Worm (Caenorhabditis elegans): ENCODE measurements around the gene best-24.

Gene best-24

DNA sequence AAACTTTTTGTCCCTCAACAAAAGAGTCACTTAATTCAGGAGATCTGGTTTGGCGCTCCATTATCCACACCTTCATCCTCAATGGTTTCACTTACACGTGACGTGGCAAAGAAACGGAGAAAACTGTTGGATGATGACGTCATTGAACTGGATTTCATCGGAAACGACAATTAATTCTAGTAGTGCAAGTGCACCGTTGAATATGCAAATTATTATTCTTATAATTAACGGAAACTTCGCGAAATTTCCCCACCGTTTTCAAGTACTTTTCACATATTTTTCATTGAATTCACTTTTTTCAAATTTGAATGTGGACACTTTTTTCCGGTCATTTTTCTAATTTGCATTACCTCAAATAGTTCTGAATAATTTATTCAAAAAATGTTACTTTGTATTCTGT lies 8.4 kb downstream of the best-24 start, which contains the start of gene ZK688.1:
Gene ZK688.1 (plus strand): TSS at position 301 of the 400 bp plus-strand sequence.
- TF ChIP-seq nhr-6 (tag; optimal IDR thresholded peaks at IDR 0.05), result no peak
- no peak for TF ChIP-seq dmd-4 (tag; optimal IDR thresholded peaks at IDR 0.05)
- no peak for TF ChIP-seq unc-62 (GFP tag; optimal IDR thresholded peaks at IDR 0.05)
- TF ChIP-seq unc-55 (GFP tag; optimal IDR thresholded peaks at IDR 0.05), result no peak
- no peak for TF ChIP-seq ceh-82 (tag; optimal IDR thresholded peaks at IDR 0.05)
- no peak for TF ChIP-seq sem-4 (tag; optimal IDR thresholded peaks at IDR 0.05)
- TF ChIP-seq nhr-21 (tag; optimal IDR thresholded peaks at IDR 0.05), result no peak

DNA sequence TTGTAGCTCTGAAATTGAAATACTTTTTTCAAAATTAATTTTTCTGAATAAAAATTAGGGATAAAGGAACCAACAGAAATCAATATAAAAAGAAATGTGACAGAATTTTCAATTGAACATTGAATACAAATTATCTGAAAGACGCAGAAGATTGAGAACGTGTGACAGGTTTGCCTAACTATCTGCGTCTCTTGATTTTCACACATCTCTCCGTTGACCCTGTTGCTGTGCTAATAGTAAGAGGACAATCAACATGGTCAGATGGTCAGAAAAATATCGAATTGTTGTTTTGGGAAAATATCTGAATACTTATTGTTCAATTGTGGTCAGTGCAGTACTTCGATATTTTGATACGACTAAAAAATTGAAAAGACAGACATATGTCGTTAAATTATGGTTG lies 10.8 kb downstream of the best-24 start, which contains the start of gene ZK688.7:
Gene ZK688.7 (minus strand): TSS at position 14 of the 400 bp plus-strand sequence.
- TF ChIP-seq C34F6.9 (tag; optimal IDR thresholded peaks at IDR 0.05) (peak; percentile 51), crh-2 (tag; optimal IDR thresholded peaks at IDR 0.05) (peak; percentile 13), sma-9 (GFP tag; optimal IDR thresholded peaks at IDR 0.05) (no peak), sma-9 (tag; optimal IDR thresholded peaks at IDR 0.05) (no peak), nhr-25 (tag; optimal IDR thresholded peaks at IDR 0.05) (peak; percentile 56), ceh-16 (tag; optimal IDR thresholded peaks at IDR 0.05) (no peak), lsy-2 (tag; optimal IDR thresholded peaks at IDR 0.05) (peak in 1 of 2 experiments; percentile 38), nhr-129 (tag; optimal IDR thresholded peaks at IDR 0.05) (peak; percentile 57), fos-1 (tag; optimal IDR thresholded peaks at IDR 0.05) (peak; percentile 4)

DNA sequence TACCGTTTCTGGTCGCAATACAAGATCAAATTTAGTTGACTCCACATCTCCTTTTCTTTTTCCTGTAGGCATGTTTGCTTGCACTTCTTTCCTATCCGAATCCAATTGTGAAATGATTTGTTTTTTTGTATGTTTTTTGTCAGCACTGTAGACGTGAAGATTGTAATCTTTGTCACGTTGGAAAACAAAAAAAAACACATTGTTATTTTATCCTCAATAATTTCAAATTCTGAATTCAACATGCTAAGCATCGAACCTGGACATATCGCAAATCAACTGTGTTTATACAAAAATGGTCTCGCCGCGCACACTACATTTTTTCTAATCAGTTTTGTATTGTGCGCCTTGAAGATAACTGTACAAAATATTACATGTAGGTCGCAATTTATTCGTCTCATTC lies 12.7 kb downstream of the best-24 start, which contains the start of gene ZK688.12:
Gene ZK688.12 (minus strand): TSS at position 101 of the 400 bp plus-strand sequence.
- TF ChIP-seq blmp-1 (tag; optimal IDR thresholded peaks at IDR 0.05; ENCODE audit: insufficient read depth) (no peak), F13H6.1 (tag; optimal IDR thresholded peaks at IDR 0.05) (no peak), sma-9 (GFP tag; optimal IDR thresholded peaks at IDR 0.05) (no peak), sma-9 (tag; optimal IDR thresholded peaks at IDR 0.05) (no peak), unc-62 (GFP tag; optimal IDR thresholded peaks at IDR 0.05) (no peak), peb-1 (tag; optimal IDR thresholded peaks at IDR 0.05) (no peak), aly-2 (tag; optimal IDR thresholded peaks at IDR 0.05) (no peak), nhr-12 (tag; optimal IDR thresholded peaks at IDR 0.05) (no peak), skn-1 (tag; optimal IDR thresholded peaks at IDR 0.05) (no peak), C34F6.9 (tag; optimal IDR thresholded peaks at IDR 0.05) (no peak), mdl-1 (tag; optimal IDR thresholded peaks at IDR 0.05) (no peak), ceh-16 (tag; optimal IDR thresholded peaks at IDR 0.05) (no peak), dmd-4 (tag; optimal IDR thresholded peaks at IDR 0.05) (no peak), ztf-4 (tag; optimal IDR thresholded peaks at IDR 0.05) (no peak), elt-1 (tag; optimal IDR thresholded peaks at IDR 0.05) (no peak)

DNA sequence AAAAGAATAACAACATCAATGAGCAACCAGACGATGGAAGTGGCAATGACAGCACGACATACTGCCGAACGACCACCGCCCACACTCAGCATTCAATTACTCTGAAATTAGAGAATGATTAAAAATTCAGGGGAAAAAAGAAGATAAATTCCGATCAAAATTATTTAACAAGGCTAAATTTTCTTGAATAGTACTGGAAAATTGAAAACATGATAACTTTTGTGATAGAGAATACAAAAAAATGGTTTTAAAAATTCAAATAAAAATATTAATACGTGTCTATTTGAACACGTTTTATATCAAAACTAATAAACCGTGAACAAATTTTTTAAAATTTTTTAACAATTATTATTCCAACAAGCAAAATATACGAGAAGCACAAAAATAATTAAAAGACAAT lies 16.8 kb downstream of the best-24 start, which contains the start of gene gly-3:
Gene gly-3 (minus strand): TSS at position 101 of the 400 bp plus-strand sequence.
- no peak for TF ChIP-seq ZK546.5 (tag; optimal IDR thresholded peaks at IDR 0.05)
- no peak for TF ChIP-seq C34F6.9 (tag; optimal IDR thresholded peaks at IDR 0.05)
- TF ChIP-seq peb-1 (tag; optimal IDR thresholded peaks at IDR 0.05), result no peak
- no peak for TF ChIP-seq aly-2 (tag; optimal IDR thresholded peaks at IDR 0.05)
- no peak for TF ChIP-seq mbf-1 (tag; optimal IDR thresholded peaks at IDR 0.05)
- no peak for TF ChIP-seq sma-9 (GFP tag; optimal IDR thresholded peaks at IDR 0.05)
- TF ChIP-seq sma-9 (tag; optimal IDR thresholded peaks at IDR 0.05), result no peak
- no peak for TF ChIP-seq F13H6.1 (tag; optimal IDR thresholded peaks at IDR 0.05)
- no peak for TF ChIP-seq ztf-1 (GFP tag; conservative IDR thresholded peaks at IDR 0.05)

DNA sequence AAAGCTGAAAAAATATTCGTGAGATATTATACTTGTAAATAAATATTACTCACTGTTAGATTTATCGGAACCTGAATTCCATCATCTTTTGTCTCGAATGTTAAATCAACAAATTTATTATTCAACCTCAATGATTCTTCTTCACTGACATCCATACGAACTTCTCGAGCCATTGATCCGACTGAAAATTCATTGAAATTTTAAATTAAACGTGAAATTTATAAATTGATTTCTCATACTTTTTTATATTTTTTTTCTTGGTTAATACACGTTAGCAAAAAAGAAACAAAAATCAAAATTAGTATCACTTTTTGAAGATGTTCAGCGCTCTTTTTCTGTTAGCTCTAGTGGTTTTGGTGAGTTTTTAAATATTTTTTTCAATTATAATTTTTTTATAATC lies 19.0 kb downstream of the best-24 start, which contains the start of gene C29E4.14:
Gene C29E4.14 (plus strand): TSS at position 301 of the 400 bp plus-strand sequence.
- TF ChIP-seq nhr-77 (tag; optimal IDR thresholded peaks at IDR 0.05) (no peak), sem-4 (tag; optimal IDR thresholded peaks at IDR 0.05) (no peak), nhr-11 (tag; optimal IDR thresholded peaks at IDR 0.05) (no peak), sma-3 (GFP tag; optimal IDR thresholded peaks at IDR 0.05) (no peak)

DNA sequence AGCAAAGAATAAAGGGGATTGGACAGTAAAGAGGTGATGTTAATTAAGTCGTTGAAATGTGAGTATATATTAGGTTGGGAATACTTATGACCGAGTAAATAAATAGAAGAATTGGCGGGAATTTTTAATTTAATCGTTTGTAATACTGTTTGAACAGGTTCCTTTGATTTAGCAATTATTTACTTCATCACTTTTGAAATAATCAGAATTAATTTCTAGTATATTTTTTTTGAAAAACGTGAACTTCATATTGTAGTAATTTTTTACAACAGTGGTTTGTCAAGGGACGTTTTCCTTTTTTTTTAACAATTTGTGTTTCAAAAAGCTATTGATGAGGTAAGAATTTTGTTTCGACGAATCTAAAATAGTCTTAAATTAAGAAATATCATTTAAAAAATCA lies 21.4 kb downstream of the best-24 start, which contains the start of gene C29E4.17:
Gene C29E4.17 (plus strand): TSS at position 301 of the 400 bp plus-strand sequence.
- TF ChIP-seq ceh-82 (tag; optimal IDR thresholded peaks at IDR 0.05) (no peak), mbf-1 (tag; optimal IDR thresholded peaks at IDR 0.05) (no peak), peb-1 (tag; optimal IDR thresholded peaks at IDR 0.05) (no peak), skn-1 (tag; optimal IDR thresholded peaks at IDR 0.05) (no peak), nhr-25 (tag; optimal IDR thresholded peaks at IDR 0.05) (no peak), nhr-21 (tag; optimal IDR thresholded peaks at IDR 0.05) (no peak), crh-2 (tag; optimal IDR thresholded peaks at IDR 0.05) (no peak), sma-3 (GFP tag; optimal IDR thresholded peaks at IDR 0.05) (no peak), Y55F3AM.14 (GFP tag; optimal IDR thresholded peaks at IDR 0.05) (no peak), R02D3.7 (tag; optimal IDR thresholded peaks at IDR 0.05) (no peak)

All from whole organism, L2 larva.